3 fruit fly cellular contexts compared by ENCODE assay signal in genomic region chr3R:4966246-4966937, dm6.
TF ChIP-seq lines count a peak whose summit lies in the region.

No protein-coding gene starts in this region.

- no peak for TF ChIP-seq CTCF in whole organism, embryonic (GFP tag; optimal IDR thresholded peaks at IDR 0.05; lab: Kevin White, UChicago)

TF ChIP-seq in whole organism, embryonic, 481 proteins besides CTCF, POLR2A, EP300 and RAD21 (continues in another document):
- no peak for TF ChIP-seq CG9797 (GFP tag; optimal IDR thresholded peaks at IDR 0.05; lab: Kevin White, UChicago)
- no peak for TF ChIP-seq NfI (GFP tag; optimal IDR thresholded peaks at IDR 0.05; lab: Kevin White, UChicago)
- TF ChIP-seq kah (GFP tag; optimal IDR thresholded peaks at IDR 0.05; lab: Kevin White, UChicago) = no peak
- peak; percentile 67 for TF ChIP-seq CG15269 (tag; optimal IDR thresholded peaks at IDR 0.05; lab: Kevin White, UChicago)
- no peak for TF ChIP-seq CG1024 (GFP tag; IDR thresholded peaks at IDR 0.05; lab: Robert Waterston, UW)
- peak; percentile 33; the same call in 1 of the 2 replicates for TF ChIP-seq Awh (GFP tag; IDR thresholded peaks at IDR 0.05; lab: Robert Waterston, UW)
- TF ChIP-seq z (GFP tag; IDR thresholded peaks at IDR 0.05; lab: Robert Waterston, UW) = peak; percentile 69; the same call in 1 of the 3 replicates
- TF ChIP-seq Ets65A (GFP tag; lab: Kevin White, UChicago) = no peak
- TF ChIP-seq CG17186 (GFP tag; optimal IDR thresholded peaks at IDR 0.05; lab: Kevin White, UChicago) = no peak
- peak; percentile 26; the same call in 1 of the 2 replicates for TF ChIP-seq crol (GFP tag; IDR thresholded peaks at IDR 0.05; lab: Robert Waterston, UW)
- no peak for TF ChIP-seq NC2α (GFP tag; optimal IDR thresholded peaks at IDR 0.05; lab: Kevin White, UChicago)
- TF ChIP-seq Eip74EF (GFP tag; optimal IDR thresholded peaks at IDR 0.05; lab: Kevin White, UChicago) = peak in 1 of 2 experiments; percentile 90
- TF ChIP-seq CG3838 (GFP tag; optimal IDR thresholded peaks at IDR 0.05; lab: Kevin White, UChicago) = no peak
- no peak for TF ChIP-seq CG3281 (GFP tag; optimal IDR thresholded peaks at IDR 0.05; lab: Kevin White, UChicago)
- TF ChIP-seq CG2116 (GFP tag; optimal IDR thresholded peaks at IDR 0.05; lab: Kevin White, UChicago) = no peak
- TF ChIP-seq sd (tag; optimal IDR thresholded peaks at IDR 0.05; lab: Kevin White, UChicago) = peak; percentile 11
- TF ChIP-seq CG7839 (tag; optimal IDR thresholded peaks at IDR 0.05; lab: Kevin White, UChicago) = no peak
- no peak for TF ChIP-seq zfh2 (GFP tag; optimal IDR thresholded peaks at IDR 0.05; lab: Kevin White, UChicago)
- 0 out of 2 replicates have a peak, but pooled peaks have one; percentile 12 for TF ChIP-seq stc (GFP tag; IDR thresholded peaks at IDR 0.05; lab: Robert Waterston, UW)
- no peak for TF ChIP-seq Xrp1 (GFP tag; IDR thresholded peaks at IDR 0.05; lab: Robert Waterston, UW)
- no peak for TF ChIP-seq gsb-n (tag; optimal IDR thresholded peaks at IDR 0.05; lab: Kevin White, UChicago)
- no peak for TF ChIP-seq gem (tag; optimal IDR thresholded peaks at IDR 0.05; lab: Kevin White, UChicago)
- no peak for TF ChIP-seq CG15696 (tag; optimal IDR thresholded peaks at IDR 0.05; lab: Kevin White, UChicago)
- TF ChIP-seq grn (GFP tag; optimal IDR thresholded peaks at IDR 0.05; lab: Kevin White, UChicago) = peak; percentile 60
- TF ChIP-seq chinmo (GFP tag; IDR thresholded peaks at IDR 0.05; lab: Robert Waterston, UW; ENCODE audit: partially characterized antibody) = peak; percentile 87; the same call in 3 of the 4 replicates
- TF ChIP-seq abd-A (tag; optimal IDR thresholded peaks at IDR 0.05; lab: Kevin White, UChicago) = peak; percentile 43
- no peak for TF ChIP-seq seq (GFP tag; IDR thresholded peaks at IDR 0.05; lab: Robert Waterston, UW)
- TF ChIP-seq vvl (GFP tag; IDR thresholded peaks at IDR 0.05; lab: Robert Waterston, UW) = peak; percentile 61; the same call in 1 of the 2 replicates
- no peak for TF ChIP-seq CG13775 (GFP tag; optimal IDR thresholded peaks at IDR 0.05; lab: Kevin White, UChicago)
- no peak for TF ChIP-seq chm (GFP tag; IDR thresholded peaks at IDR 0.05; lab: Robert Waterston, UW)

TF ChIP-seq in whole organism, prepupa, 60 proteins besides CTCF, POLR2A, EP300 and RAD21:
- TF ChIP-seq CG6163 (GFP tag; IDR thresholded peaks at IDR 0.05; lab: Robert Waterston, UW) (0 out of 3 replicates have a peak, but pooled peaks have one; percentile 8), Eip78C (GFP tag; lab: Kevin White, UChicago) (peak; percentile 13), Hr38 (GFP tag; optimal IDR thresholded peaks at IDR 0.05; lab: Kevin White, UChicago) (no peak), Hr4 (GFP tag; optimal IDR thresholded peaks at IDR 0.05; lab: Kevin White, UChicago) (no peak), ss (GFP tag; optimal IDR thresholded peaks at IDR 0.05; lab: Kevin White, UChicago) (peak in 1 of 2 experiments; percentile 5)

TF ChIP-seq in whole organism, pupa, 21 proteins besides CTCF, POLR2A, EP300 and RAD21:
- TF ChIP-seq D1 (tag; optimal IDR thresholded peaks at IDR 0.05; lab: Kevin White, UChicago) (no peak), CG13204 (GFP tag; optimal IDR thresholded peaks at IDR 0.05; lab: Kevin White, UChicago) (peak; percentile 35), EcR (GFP tag; optimal IDR thresholded peaks at IDR 0.05; lab: Kevin White, UChicago) (peak; percentile 94)
